Fruit fly (Drosophila melanogaster) Kc167 (cell line): ENCODE measurements around the gene Acbp6.

Experiments
- Myc ChIP-seq: fragments of >200 bp; optimal IDR thresholded peaks from 2 replicates; lab custom pipeline; 2017; ENCODE audit warnings: missing external identifiers
- Sin3A ChIP-seq: fragments of >200 bp; optimal IDR thresholded peaks from 2 replicates; lab custom pipeline; 2018; ENCODE audit warnings: missing external identifiers
- h ChIP-seq: fragments of >200 bp; optimal IDR thresholded peaks from 3 replicates; lab custom pipeline; 2018; ENCODE audit warnings: missing external identifiers
- insv ChIP-seq: fragments of >200 bp; optimal IDR thresholded peaks from 3 replicates; lab custom pipeline; 2018; ENCODE audit warnings: missing external identifiers
- psq ChIP-seq: fragments of >200 bp; optimal IDR thresholded peaks from 2 replicates; lab custom pipeline; 2017; ENCODE audit warnings: missing external identifiers
- ttk ChIP-seq: sonication (Bioruptor generic); optimal IDR thresholded peaks from 2 replicates; lab custom pipeline; 2017; ENCODE audit warnings: missing external identifiers

Gene Acbp6

dm6 chr3L:7156890-7157289, 28.2 kb downstream of the Acbp6 start, which contains the start of gene corn:
Gene corn, minus strand, starts transcription at chr3L:7157073.
- TF ChIP-seq h (lab: Kevin White, UChicago) (no peak), ttk (lab: Kevin White, UChicago) (no peak), insv (lab: Kevin White, UChicago) (no peak), Myc (no peak), Sin3A (lab: Kevin White, UChicago) (no peak), psq (lab: Kevin White, UChicago) (no peak)

dm6 chr3L:7157713-7158112, 29.0 kb downstream of the Acbp6 start, which contains the start of gene CG8620:
Gene CG8620, plus strand, starts transcription at chr3L:7158099.
- TF ChIP-seq h (lab: Kevin White, UChicago) (no peak), Myc (no peak), psq (lab: Kevin White, UChicago) (no peak), ttk (lab: Kevin White, UChicago) (no peak), Sin3A (lab: Kevin White, UChicago) (no peak), insv (lab: Kevin White, UChicago) (no peak)

- TF ChIP-seq Sin3A (lab: Kevin White, UChicago) (no peak), h (lab: Kevin White, UChicago) (no peak), insv (lab: Kevin White, UChicago) (no peak), ttk (lab: Kevin White, UChicago) (no peak), psq (lab: Kevin White, UChicago) (no peak), Myc (no peak)
These were observed 32.6 kb downstream of the Acbp6 start for dm6 chr3L:7161310-7161709.

- TF ChIP-seq h (lab: Kevin White, UChicago) (no peak), Sin3A (lab: Kevin White, UChicago) (no peak), psq (lab: Kevin White, UChicago) (no peak)
These were observed 33.2 kb downstream of the Acbp6 start for dm6 chr3L:7161924-7162323.
